Worm (Caenorhabditis elegans) whole organism, L4 larva: Measurements from ENCODE around the gene Y42H9AR.1.

Source experiments
- cey-2 ChIP-seq: sonication (generic microtip); optimal IDR thresholded peaks from 3 replicates; lab custom pipeline; 2017; ENCODE audit warnings: missing genetic modification characterization, mild to moderate bottlenecking, missing compliant biosample characterization, antibody characterized with exemption, borderline replicate concordance; ENCODE audit not compliant: insufficient read depth
- dve-1 ChIP-seq: sonication (generic microtip); optimal IDR thresholded peaks from 2 replicates; lab custom pipeline; 2017; ENCODE audit warnings: antibody characterized with exemption, mild to moderate bottlenecking, missing genetic modification characterization, missing compliant biosample characterization; ENCODE audit not compliant: insufficient read depth

ce11 chrIV:8127430-8127829 is 14.2 kb downstream of the Y42H9AR.1 start:
- TF ChIP-seq cey-2 (tag; lab: Kevin White, UChicago) = no peak
- TF ChIP-seq dve-1 = no peak
